Worm (Caenorhabditis elegans): ENCODE results near the gene znf-598.

DNA sequence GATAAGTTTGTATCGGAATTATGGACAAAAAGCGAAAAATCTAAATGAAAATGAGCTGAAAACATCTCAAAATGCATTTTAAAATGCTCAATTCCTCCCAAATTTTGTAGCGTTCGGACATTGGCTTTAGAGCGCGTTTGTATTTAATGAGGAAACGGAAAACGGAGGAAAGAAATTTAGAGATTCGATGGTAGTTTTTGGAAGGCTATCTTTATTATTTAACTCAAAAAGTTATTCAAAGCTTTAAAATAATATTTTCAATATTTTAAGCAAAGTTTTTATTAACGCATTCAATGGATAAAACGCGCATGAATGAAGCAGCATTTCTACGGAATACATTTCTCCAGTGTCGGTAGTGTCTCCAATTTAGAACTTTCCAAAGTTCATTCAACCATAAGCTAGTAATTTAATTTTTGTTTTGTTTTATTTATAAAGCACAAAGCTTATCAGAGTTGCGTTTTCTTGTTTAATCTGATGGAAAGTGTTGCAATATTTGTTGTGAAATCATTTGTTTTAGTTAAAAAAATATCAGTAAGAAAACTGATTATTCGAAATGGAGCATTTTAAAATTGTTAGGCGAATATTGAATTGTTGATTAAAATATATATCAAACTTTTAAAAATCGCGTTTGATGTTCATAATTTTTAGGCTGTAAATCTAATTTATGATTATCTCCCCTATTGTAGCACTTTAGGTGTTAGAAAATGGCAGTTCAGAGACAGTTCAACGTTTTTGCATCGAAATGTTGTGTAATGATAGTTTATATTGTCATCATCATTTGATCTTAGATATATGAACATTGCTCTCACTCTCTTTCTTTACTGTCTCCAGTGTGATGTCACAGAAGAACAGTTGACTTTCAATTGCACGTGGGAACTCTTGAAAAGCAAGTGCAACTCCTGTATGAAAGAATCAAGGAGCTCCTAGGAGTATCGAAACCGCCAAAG, 47.3 kb downstream of the znf-598 start:
- no peak for TF ChIP-seq med-1 (GFP tag; optimal IDR thresholded peaks at IDR 0.05; ENCODE audit: insufficient read depth)
- TF ChIP-seq ztf-23 (GFP tag; IDR thresholded peaks at IDR 0.05), result no peak; the same call in 1 of the 2 replicates
- TF ChIP-seq klf-2 (GFP tag; conservative IDR thresholded peaks at IDR 0.05), result no peak
- peak; percentile 77 for TF ChIP-seq flt-1 (GFP tag; IDR thresholded peaks at IDR 0.05)
- 0 out of 2 replicates have a peak, but pooled peaks have one; percentile 41 for TF ChIP-seq ztf-29 (GFP tag; IDR thresholded peaks at IDR 0.05)

Data from whole organism, midembryonic.